Worm (Caenorhabditis elegans) whole organism, L4/young adult: ENCODE data around the gene C29E4.17.

Experiments
- W03F9.2 ChIP-seq: fragments of 150-350 bp; optimal IDR thresholded peaks from 2 replicates; lab custom pipeline; 2014; ENCODE audit warnings: missing biosample characterization, missing genetic modification characterization
- dao-5 ChIP-seq: sonication (generic microtip); optimal IDR thresholded peaks from 2 replicates; lab custom pipeline; 2016; ENCODE audit warnings: missing genotype, missing genetic modification characterization, moderate library complexity, missing compliant biosample characterization
- him-1 ChIP-seq: sonication (generic microtip); optimal IDR thresholded peaks from 2 replicates; lab custom pipeline; 2016; ENCODE audit warnings: missing genotype, missing genetic modification reagents, missing genetic modification characterization, missing compliant biosample characterization

Gene C29E4.17

DNA sequence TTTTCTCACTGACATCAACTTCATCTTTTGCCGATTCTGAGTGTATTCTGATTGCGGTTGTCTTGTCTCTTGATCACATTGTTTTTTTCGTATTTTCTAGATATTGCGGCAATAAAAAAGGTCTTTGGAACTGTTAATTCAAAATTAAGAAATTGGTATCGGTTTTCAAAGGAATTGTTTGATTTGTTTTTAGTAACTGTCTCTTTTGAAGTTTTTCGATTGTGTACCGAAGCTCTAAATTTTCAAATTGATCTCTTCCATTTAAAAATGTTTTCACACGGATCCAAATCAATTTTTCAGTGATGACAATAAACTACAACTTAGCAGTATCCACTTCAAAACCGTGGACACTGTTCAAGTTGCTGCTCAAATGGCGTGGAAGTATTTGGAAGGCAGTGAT lies 21.6 kb upstream of the C29E4.17 start, which contains the start of gene best-24:
TSS of gene best-24 (plus strand) at position 301 of the 400 bp plus-strand sequence.
- no peak for TF ChIP-seq him-1 (tag; lab: Kevin White, UChicago)
- TF ChIP-seq W03F9.2 = no peak
- no peak for TF ChIP-seq dao-5 (tag; lab: Kevin White, UChicago)

- TF ChIP-seq him-1 (tag; lab: Kevin White, UChicago) (no peak), dao-5 (tag; lab: Kevin White, UChicago) (no peak), W03F9.2 (no peak)
These were observed 18.9 kb upstream of the C29E4.17 start for ce11 chrIII:7903427-7903826.

ce11 chrIII:7907515-7907914 lies 14.8 kb upstream of the C29E4.17 start, which contains the start of gene pcp-5:
TSS of gene pcp-5 (minus strand) at chrIII:7907615.
- TF ChIP-seq him-1 (tag; lab: Kevin White, UChicago) (no peak), W03F9.2 (no peak), dao-5 (tag; lab: Kevin White, UChicago) (no peak)

DNA sequence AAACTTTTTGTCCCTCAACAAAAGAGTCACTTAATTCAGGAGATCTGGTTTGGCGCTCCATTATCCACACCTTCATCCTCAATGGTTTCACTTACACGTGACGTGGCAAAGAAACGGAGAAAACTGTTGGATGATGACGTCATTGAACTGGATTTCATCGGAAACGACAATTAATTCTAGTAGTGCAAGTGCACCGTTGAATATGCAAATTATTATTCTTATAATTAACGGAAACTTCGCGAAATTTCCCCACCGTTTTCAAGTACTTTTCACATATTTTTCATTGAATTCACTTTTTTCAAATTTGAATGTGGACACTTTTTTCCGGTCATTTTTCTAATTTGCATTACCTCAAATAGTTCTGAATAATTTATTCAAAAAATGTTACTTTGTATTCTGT lies 13.0 kb upstream of the C29E4.17 start, which contains the start of gene ZK688.1:
TSS of gene ZK688.1 (plus strand) at position 301 of the 400 bp plus-strand sequence.
- TF ChIP-seq W03F9.2 = no peak
- no peak for TF ChIP-seq him-1 (tag; lab: Kevin White, UChicago)
- no peak for TF ChIP-seq dao-5 (tag; lab: Kevin White, UChicago)

DNA sequence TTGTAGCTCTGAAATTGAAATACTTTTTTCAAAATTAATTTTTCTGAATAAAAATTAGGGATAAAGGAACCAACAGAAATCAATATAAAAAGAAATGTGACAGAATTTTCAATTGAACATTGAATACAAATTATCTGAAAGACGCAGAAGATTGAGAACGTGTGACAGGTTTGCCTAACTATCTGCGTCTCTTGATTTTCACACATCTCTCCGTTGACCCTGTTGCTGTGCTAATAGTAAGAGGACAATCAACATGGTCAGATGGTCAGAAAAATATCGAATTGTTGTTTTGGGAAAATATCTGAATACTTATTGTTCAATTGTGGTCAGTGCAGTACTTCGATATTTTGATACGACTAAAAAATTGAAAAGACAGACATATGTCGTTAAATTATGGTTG lies 10.7 kb upstream of the C29E4.17 start, which contains the start of gene ZK688.7:
TSS of gene ZK688.7 (minus strand) at position 14 of the 400 bp plus-strand sequence.
- TF ChIP-seq him-1 (tag; lab: Kevin White, UChicago) = no peak
- no peak for TF ChIP-seq dao-5 (tag; lab: Kevin White, UChicago)
- no peak for TF ChIP-seq W03F9.2

DNA sequence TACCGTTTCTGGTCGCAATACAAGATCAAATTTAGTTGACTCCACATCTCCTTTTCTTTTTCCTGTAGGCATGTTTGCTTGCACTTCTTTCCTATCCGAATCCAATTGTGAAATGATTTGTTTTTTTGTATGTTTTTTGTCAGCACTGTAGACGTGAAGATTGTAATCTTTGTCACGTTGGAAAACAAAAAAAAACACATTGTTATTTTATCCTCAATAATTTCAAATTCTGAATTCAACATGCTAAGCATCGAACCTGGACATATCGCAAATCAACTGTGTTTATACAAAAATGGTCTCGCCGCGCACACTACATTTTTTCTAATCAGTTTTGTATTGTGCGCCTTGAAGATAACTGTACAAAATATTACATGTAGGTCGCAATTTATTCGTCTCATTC lies 8.8 kb upstream of the C29E4.17 start, which contains the start of gene ZK688.12:
TSS of gene ZK688.12 (minus strand) at position 101 of the 400 bp plus-strand sequence.
- no peak for TF ChIP-seq him-1 (tag; lab: Kevin White, UChicago)

- TF ChIP-seq him-1 (tag; lab: Kevin White, UChicago) = no peak
- no peak for TF ChIP-seq dao-5 (tag; lab: Kevin White, UChicago)
- no peak for TF ChIP-seq W03F9.2
These were observed 4.6 kb upstream of the C29E4.17 start, which contains the start of gene gly-3 for ce11 chrIII:7917667-7918066. TSS of gene gly-3 (minus strand) at chrIII:7917767.

DNA sequence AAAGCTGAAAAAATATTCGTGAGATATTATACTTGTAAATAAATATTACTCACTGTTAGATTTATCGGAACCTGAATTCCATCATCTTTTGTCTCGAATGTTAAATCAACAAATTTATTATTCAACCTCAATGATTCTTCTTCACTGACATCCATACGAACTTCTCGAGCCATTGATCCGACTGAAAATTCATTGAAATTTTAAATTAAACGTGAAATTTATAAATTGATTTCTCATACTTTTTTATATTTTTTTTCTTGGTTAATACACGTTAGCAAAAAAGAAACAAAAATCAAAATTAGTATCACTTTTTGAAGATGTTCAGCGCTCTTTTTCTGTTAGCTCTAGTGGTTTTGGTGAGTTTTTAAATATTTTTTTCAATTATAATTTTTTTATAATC lies 2.5 kb upstream of the C29E4.17 start, which contains the start of gene C29E4.14:
TSS of gene C29E4.14 (plus strand) at position 301 of the 400 bp plus-strand sequence.
- TF ChIP-seq dao-5 (tag; lab: Kevin White, UChicago) (no peak), him-1 (tag; lab: Kevin White, UChicago) (no peak), W03F9.2 (no peak)

DNA sequence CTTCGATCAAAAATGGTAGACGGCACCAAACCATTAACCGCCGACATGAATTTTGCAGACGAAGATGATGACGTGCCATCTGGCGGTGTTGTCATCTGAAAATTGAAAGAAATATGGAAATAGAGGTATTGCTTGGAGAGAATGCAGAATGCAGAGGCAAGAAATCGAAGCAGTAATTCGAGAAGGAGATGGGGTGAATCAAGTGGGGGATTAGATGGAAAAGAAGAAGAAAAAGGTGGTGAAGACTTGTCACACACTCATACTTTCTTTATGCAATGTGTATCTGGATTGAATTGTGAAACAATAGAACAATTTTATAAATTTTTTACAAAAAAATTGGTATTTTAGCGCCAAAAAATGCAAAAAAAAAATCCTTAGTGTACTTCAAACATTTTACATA lies 2.5 kb downstream of the C29E4.17 start, which contains the start of gene tag-250:
TSS of gene tag-250 (minus strand) at position 101 of the 400 bp plus-strand sequence.
- TF ChIP-seq him-1 (tag; lab: Kevin White, UChicago) = no peak
- no peak for TF ChIP-seq dao-5 (tag; lab: Kevin White, UChicago)

ce11 chrIII:7925968-7926367 lies 3.7 kb downstream of the C29E4.17 start:
- TF ChIP-seq dao-5 (tag; lab: Kevin White, UChicago) (no peak), W03F9.2 (no peak), him-1 (tag; lab: Kevin White, UChicago) (no peak)

DNA sequence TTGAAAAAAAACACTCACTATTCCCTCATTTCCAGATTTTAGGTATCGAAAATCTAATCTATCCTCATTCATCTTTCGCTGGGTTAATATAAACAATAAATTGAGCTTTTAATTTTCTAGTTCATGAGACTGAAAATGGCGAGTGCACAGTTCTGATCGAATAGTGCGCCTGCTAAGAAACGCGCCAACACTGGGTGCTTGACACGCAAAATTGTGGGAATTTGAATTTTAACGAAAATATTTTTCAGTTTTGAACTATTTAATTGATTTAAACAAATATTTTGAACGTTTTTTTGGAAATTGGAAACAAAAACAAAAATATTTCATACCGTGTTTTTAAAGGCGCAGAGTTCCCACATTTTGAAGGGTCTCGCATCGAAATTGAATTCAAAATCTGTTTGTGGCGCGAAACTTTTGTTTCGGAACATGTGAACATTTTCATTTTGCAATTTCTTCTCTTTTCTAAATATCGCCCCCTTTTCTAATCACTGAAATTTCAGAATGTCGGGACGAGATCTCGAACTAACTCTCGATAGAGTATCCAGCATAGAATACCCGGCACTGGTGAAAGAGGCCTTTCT lies 6.3 kb downstream of the C29E4.17 start, which contains the start of the genes C29E4.13 and npp-15:
TSS of gene C29E4.13 (minus strand) at position 169 of the 581 bp plus-strand sequence.
TSS of gene npp-15 (plus strand) at position 495 of the 581 bp plus-strand sequence.
- TF ChIP-seq dao-5 (tag; lab: Kevin White, UChicago) (no peak), W03F9.2 (peak; percentile 53), him-1 (tag; lab: Kevin White, UChicago) (no peak)

ce11 chrIII:7933235-7933634 lies 10.9 kb downstream of the C29E4.17 start, which contains the start of gene ran-2:
TSS of gene ran-2 (plus strand) at chrIII:7933535.
- no peak for TF ChIP-seq W03F9.2

- no peak for TF ChIP-seq W03F9.2
- TF ChIP-seq dao-5 (tag; lab: Kevin White, UChicago) = no peak
- no peak for TF ChIP-seq him-1 (tag; lab: Kevin White, UChicago)
These were observed 15.2 kb downstream of the C29E4.17 start, which contains the start of gene C29E4.10 for ce11 chrIII:7937548-7937947. TSS of gene C29E4.10 (plus strand) at chrIII:7937848.

- TF ChIP-seq him-1 (tag; lab: Kevin White, UChicago) (no peak), dao-5 (tag; lab: Kevin White, UChicago) (no peak), W03F9.2 (no peak)
These were observed 18.5 kb downstream of the C29E4.17 start, which contains the start of gene C29E4.12 for ce11 chrIII:7940819-7941218. TSS of gene C29E4.12 (plus strand) at chrIII:7941151.
